Fruit fly (Drosophila melanogaster) whole organism, prepupa: ENCODE results near the gene Hph.
A peak's percentile ranks its signal among the peaks of the same experiment; 100 is the strongest.

ENCODE experiments used
- Blimp-1 ChIP-seq: fragments of 200-800 bp; sonication (Bioruptor generic); optimal IDR thresholded peaks from 3 replicates; lab custom pipeline; 2017; ENCODE audit warnings: missing biosample characterization, missing genetic modification characterization, mild to moderate bottlenecking, moderate library complexity, missing genetic modification reagents
- CG10631 ChIP-seq: fragments of 200-800 bp; sonication (Bioruptor generic); optimal IDR thresholded peaks from 2 replicates; lab custom pipeline; 2016; ENCODE audit warnings: missing biosample characterization, missing genetic modification characterization
- CG11294 ChIP-seq: fragments of 200-800 bp; sonication (Bioruptor generic); IDR thresholded peaks from 2 replicates; pipeline ENCODE4 v1.3.6; 2022; ENCODE audit warnings: missing biosample characterization, missing genetic modification characterization
- CG4318 ChIP-seq: fragments of 200-800 bp; sonication (Bioruptor generic); optimal IDR thresholded peaks from 3 replicates; lab custom pipeline; 2017; ENCODE audit warnings: missing biosample characterization, mild to moderate bottlenecking, missing genetic modification characterization
- CG6163 ChIP-seq: fragments of 200-800 bp; sonication (Bioruptor generic); IDR thresholded peaks from 3 replicates; pipeline ENCODE4 v1.3.6; 2022; ENCODE audit warnings: missing biosample characterization, missing genetic modification characterization
- Eip93F ChIP-seq: fragments of 200-800 bp; sonication (Bioruptor generic); optimal IDR thresholded peaks from 2 replicates; lab custom pipeline; 2016; ENCODE audit warnings: missing biosample characterization, mild to moderate bottlenecking, missing genetic modification characterization
- Hr39 ChIP-seq: fragments of 200-800 bp; sonication (Bioruptor generic); optimal IDR thresholded peaks from 2 replicates; lab custom pipeline; 2016; ENCODE audit warnings: missing biosample characterization, missing genetic modification characterization
- Lpt ChIP-seq: fragments of 200-800 bp; sonication (Bioruptor generic); optimal IDR thresholded peaks from 3 replicates; lab custom pipeline; 2016; ENCODE audit warnings: missing biosample characterization, missing genetic modification characterization
- Met ChIP-seq: fragments of 200-800 bp; sonication (Bioruptor generic); optimal IDR thresholded peaks from 3 replicates; lab custom pipeline; 2016; ENCODE audit warnings: missing biosample characterization, missing genetic modification characterization
- Smox ChIP-seq: fragments of 200-800 bp; sonication (Bioruptor generic); optimal IDR thresholded peaks from 3 replicates; lab custom pipeline; 2016; ENCODE audit warnings: missing biosample characterization, missing genetic modification characterization
- acj6 ChIP-seq: fragments of 200-800 bp; sonication (Bioruptor generic); optimal IDR thresholded peaks from 3 replicates; lab custom pipeline; 2016; ENCODE audit warnings: missing biosample characterization, missing genetic modification characterization
- esn ChIP-seq: fragments of 200-800 bp; sonication (Bioruptor generic); optimal IDR thresholded peaks from 2 replicates; lab custom pipeline; 2016; ENCODE audit warnings: missing biosample characterization, mild to moderate bottlenecking, missing genetic modification characterization, moderate library complexity
- lz ChIP-seq: fragments of 200-800 bp; sonication (Bioruptor generic); optimal IDR thresholded peaks from 3 replicates; lab custom pipeline; 2016; ENCODE audit warnings: missing biosample characterization, missing genetic modification characterization

dm6 chr3R:5298599-5299307 lies 41.9 kb downstream of the Hph start:
- TF ChIP-seq Met (GFP tag; lab: Kevin White, UChicago) (no peak), Hr39 (GFP tag; lab: Kevin White, UChicago) (peak; percentile 61), Blimp-1 (GFP tag; lab: Kevin White, UChicago) (peak; percentile 46), lz (GFP tag; lab: Kevin White, UChicago) (peak; percentile 48), CG4318 (GFP tag; lab: Kevin White, UChicago) (no peak), acj6 (GFP tag; lab: Kevin White, UChicago) (peak; percentile 49), Smox (GFP tag; lab: Kevin White, UChicago) (no peak), esn (GFP tag; lab: Kevin White, UChicago) (peak; percentile 54), CG10631 (peak; percentile 48), CG6163 (no peak; the same call in 2 of the 3 replicates), Eip93F (GFP tag; lab: Kevin White, UChicago) (no peak), CG11294 (GFP tag; lab: Robert Waterston, UW) (no peak), Lpt (GFP tag; lab: Kevin White, UChicago) (no peak)
